Worm (Caenorhabditis elegans) whole organism, mixed stage, embryonic: Measurements from ENCODE around the gene ttbk-8.1.

Source experiments
- M03D4.4 ChIP-seq: sonication (generic microtip); optimal IDR thresholded peaks from 2 replicates; lab custom pipeline; 2017; ENCODE audit warnings: mild to moderate bottlenecking, missing genetic modification characterization, missing compliant biosample characterization
- bed-3 ChIP-seq: fragments of 200-800 bp; sonication (Bioruptor generic); optimal IDR thresholded peaks from 3 replicates; lab custom pipeline; 2018; ENCODE audit warnings: mild to moderate bottlenecking, missing genetic modification characterization, moderate library complexity, missing compliant biosample characterization
- ceh-43 ChIP-seq: fragments of 200-800 bp; sonication (Bioruptor generic); optimal IDR thresholded peaks from 2 replicates; lab custom pipeline; 2018; ENCODE audit warnings: mild to moderate bottlenecking, missing genetic modification characterization, moderate library complexity, missing compliant biosample characterization
- ceh-83 ChIP-seq: fragments of 200-800 bp; sonication (Bioruptor generic); optimal IDR thresholded peaks from 2 replicates; lab custom pipeline; 2018; ENCODE audit warnings: mild to moderate bottlenecking, missing genetic modification characterization, missing compliant biosample characterization
- ces-1 ChIP-seq: fragments of 150-350 bp; optimal IDR thresholded peaks from 2 replicates; lab custom pipeline; 2014; ENCODE audit warnings: missing biosample characterization, missing genetic modification reagents, missing genetic modification characterization
- cnd-1 ChIP-seq: fragments of 200-800 bp; sonication (Bioruptor generic); optimal IDR thresholded peaks from 2 replicates; lab custom pipeline; 2018; ENCODE audit warnings: mild to moderate bottlenecking, missing genetic modification characterization, missing compliant biosample characterization
- drap-1 ChIP-seq: fragments of 200-800 bp; sonication (Bioruptor generic); optimal IDR thresholded peaks from 3 replicates; lab custom pipeline; 2018; ENCODE audit warnings: mild to moderate bottlenecking, missing genetic modification characterization, missing compliant biosample characterization
- elt-1 ChIP-seq: sonication (generic microtip); optimal IDR thresholded peaks from 2 replicates; lab custom pipeline; 2017; ENCODE audit warnings: missing genetic modification characterization, mild to moderate bottlenecking, missing compliant biosample characterization, antibody characterized with exemption, moderate library complexity, borderline replicate concordance; ENCODE audit not compliant: insufficient read depth
- elt-3 ChIP-seq: fragments of 150-350 bp; optimal IDR thresholded peaks from 2 replicates; lab custom pipeline; 2014; ENCODE audit warnings: missing biosample characterization, missing genetic modification characterization
- flh-1 ChIP-seq: fragments of 200-800 bp; sonication (Bioruptor generic); optimal IDR thresholded peaks from 2 replicates; lab custom pipeline; 2018; ENCODE audit warnings: mild to moderate bottlenecking, missing genetic modification characterization, moderate library complexity, missing compliant biosample characterization
- ham-2 ChIP-seq: fragments of 200-800 bp; sonication (Bioruptor generic); optimal IDR thresholded peaks from 2 replicates; lab custom pipeline; 2018; ENCODE audit warnings: mild to moderate bottlenecking, missing genetic modification characterization, missing compliant biosample characterization
- hlh-1 ChIP-seq: fragments of 150-350 bp; optimal IDR thresholded peaks from 2 replicates; lab custom pipeline; 2014; ENCODE audit warnings: missing biosample characterization, missing genetic modification reagents, missing genetic modification characterization
- lin-13 ChIP-seq: fragments of 150-350 bp; optimal IDR thresholded peaks from 2 replicates; lab custom pipeline; 2014; ENCODE audit warnings: missing biosample characterization, missing genetic modification characterization
- lin-32 ChIP-seq: fragments of 200-800 bp; sonication (Bioruptor generic); optimal IDR thresholded peaks from 2 replicates; lab custom pipeline; 2018; ENCODE audit warnings: mild to moderate bottlenecking, missing genetic modification characterization, missing compliant biosample characterization
- mab-5 ChIP-seq: fragments of 150-350 bp; optimal IDR thresholded peaks from 2 replicates; lab custom pipeline; 2014; ENCODE audit warnings: missing biosample characterization, missing genetic modification characterization
- mep-1 ChIP-seq: fragments of 150-350 bp; optimal IDR thresholded peaks from 2 replicates; lab custom pipeline; 2017; ENCODE audit warnings: missing biosample characterization, missing genetic modification reagents, missing genetic modification characterization, inconsistent platforms
- mls-2 ChIP-seq: sonication (generic microtip); optimal IDR thresholded peaks from 2 replicates; lab custom pipeline; 2016; ENCODE audit warnings: mild to moderate bottlenecking, missing genetic modification characterization, moderate library complexity, missing compliant biosample characterization
- nhr-12 ChIP-seq: fragments of 150-350 bp; optimal IDR thresholded peaks from 2 replicates; lab custom pipeline; 2014; ENCODE audit warnings: missing biosample characterization, missing genetic modification characterization
- nhr-2 ChIP-seq: fragments of 150-350 bp; optimal IDR thresholded peaks from 2 replicates; lab custom pipeline; 2014; ENCODE audit warnings: missing biosample characterization, missing genetic modification characterization
- nhr-237 ChIP-seq: fragments of 150-350 bp; optimal IDR thresholded peaks from 2 replicates; lab custom pipeline; 2014; ENCODE audit warnings: missing biosample characterization, missing genetic modification characterization
- nhr-28 ChIP-seq: fragments of 150-350 bp; optimal IDR thresholded peaks from 2 replicates; lab custom pipeline; 2014; ENCODE audit warnings: missing biosample characterization, missing genetic modification characterization
- pha-4 ChIP-seq: fragments of 150-350 bp; optimal IDR thresholded peaks from 2 replicates; lab custom pipeline; 2018; ENCODE audit warnings: missing biosample characterization, missing genetic modification reagents, missing genetic modification characterization
- sem-2 ChIP-seq: fragments of 200-800 bp; sonication (Bioruptor generic); optimal IDR thresholded peaks from 2 replicates; lab custom pipeline; 2018; ENCODE audit warnings: mild to moderate bottlenecking, missing genetic modification characterization, missing compliant biosample characterization
- snpc-4 ChIP-seq: fragments of 150-350 bp; optimal IDR thresholded peaks from 2 replicates; lab custom pipeline; 2014; ENCODE audit warnings: missing biosample characterization, missing genetic modification characterization
- sptf-1 ChIP-seq: sonication (generic microtip); optimal IDR thresholded peaks from 2 replicates; lab custom pipeline; 2017; ENCODE audit warnings: mild to moderate bottlenecking, missing genetic modification characterization, moderate library complexity, missing compliant biosample characterization
- unc-120 ChIP-seq: sonication (generic microtip); optimal IDR thresholded peaks from 2 replicates; lab custom pipeline; 2017; ENCODE audit warnings: missing genetic modification characterization, missing compliant biosample characterization; ENCODE audit not compliant: poor library complexity, severe bottlenecking
- unc-39 ChIP-seq: fragments of 150-350 bp; optimal IDR thresholded peaks from 2 replicates; lab custom pipeline; 2014; ENCODE audit warnings: missing biosample characterization, missing genetic modification characterization
- ztf-11 ChIP-seq: fragments of 150-350 bp; optimal IDR thresholded peaks from 2 replicates; lab custom pipeline; 2014; ENCODE audit warnings: missing biosample characterization, missing genetic modification characterization

ttbk-8.1 gene

DNA sequence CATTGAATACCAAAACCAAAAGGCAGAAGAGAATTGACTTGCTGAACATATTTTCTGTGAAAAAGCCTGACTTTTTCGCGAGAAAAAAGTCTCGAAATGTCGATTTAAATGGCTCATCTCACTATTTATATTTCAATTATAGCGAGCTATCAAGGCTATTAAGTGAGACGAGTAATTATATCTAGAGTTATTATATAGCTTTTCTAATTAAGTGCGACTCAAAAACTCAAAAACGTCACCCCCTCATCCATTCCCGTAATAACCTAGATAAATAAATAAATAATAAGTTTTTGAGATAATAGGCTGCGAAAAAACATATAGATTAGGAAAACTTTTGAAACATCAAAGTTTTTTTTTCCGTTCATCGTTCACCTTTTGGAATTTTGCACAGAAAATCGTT lies 33.6 kb downstream of the ttbk-8.1 start, which contains the start of gene nlp-17:
nlp-17 (minus strand) TSS at position 101 of the 400 bp plus-strand sequence.
- TF ChIP-seq unc-39 (tag; lab: Kevin White, UChicago) (no peak), sem-2 (GFP tag; lab: Kevin White, UChicago) (no peak), cnd-1 (tag; lab: Kevin White, UChicago) (no peak), sptf-1 (tag; lab: Kevin White, UChicago) (no peak), snpc-4 (tag; lab: Kevin White, UChicago) (no peak), ceh-83 (no peak), nhr-28 (tag; lab: Kevin White, UChicago) (no peak), hlh-1 (tag; lab: Kevin White, UChicago) (no peak), nhr-2 (no peak), nhr-237 (tag; lab: Kevin White, UChicago) (no peak), ztf-11 (no peak), elt-1 (tag; lab: Kevin White, UChicago) (no peak), elt-3 (tag; lab: Kevin White, UChicago) (no peak), flh-1 (GFP tag; lab: Kevin White, UChicago) (no peak), bed-3 (GFP tag; lab: Kevin White, UChicago) (no peak)

DNA sequence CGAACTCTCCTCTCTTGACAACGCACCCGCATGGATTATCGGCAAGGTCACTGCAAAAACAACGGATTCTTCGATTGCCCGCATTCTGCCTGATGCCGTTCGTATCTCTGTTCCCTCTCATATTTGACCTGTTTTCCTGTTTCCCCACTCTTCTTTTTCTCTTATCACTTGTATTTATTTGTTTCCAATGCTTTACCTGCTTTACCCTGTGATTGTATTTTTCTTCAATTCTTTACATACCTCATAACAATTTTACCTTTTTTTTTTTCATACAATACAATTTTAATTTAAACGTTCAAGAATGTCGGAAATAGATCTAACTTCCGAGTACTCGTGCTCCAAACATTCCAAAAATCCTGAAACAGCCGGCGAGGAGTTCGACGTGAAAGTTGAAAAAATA lies 36.8 kb downstream of the ttbk-8.1 start, which contains the start of gene afmd-2:
afmd-2 (plus strand) TSS at position 301 of the 400 bp plus-strand sequence.
- TF ChIP-seq nhr-2: no peak
- no peak for TF ChIP-seq unc-39 (tag; lab: Kevin White, UChicago)
- no peak for TF ChIP-seq mab-5 (tag; lab: Kevin White, UChicago)

DNA sequence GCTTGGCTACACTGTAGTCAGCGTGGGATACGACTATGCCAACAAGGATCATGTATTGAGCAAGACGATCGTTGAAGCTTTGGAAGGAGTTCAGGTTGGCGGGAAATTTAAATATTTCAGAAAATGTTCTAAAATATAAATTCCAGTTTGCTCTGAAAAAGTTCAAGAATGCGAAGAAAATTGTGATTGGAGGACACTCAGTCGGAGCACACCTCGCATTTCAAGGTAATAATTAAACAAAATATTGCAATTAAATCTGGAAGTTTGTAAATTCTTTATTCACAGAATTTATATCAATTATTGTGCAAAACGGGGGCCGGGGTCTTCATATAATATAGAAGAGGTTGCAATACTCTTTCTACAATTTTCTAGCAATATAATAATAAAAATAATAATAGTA lies 37.9 kb downstream of the ttbk-8.1 start:
- no peak for TF ChIP-seq drap-1
- no peak for TF ChIP-seq elt-1 (tag; lab: Kevin White, UChicago)
- no peak for TF ChIP-seq nhr-28 (tag; lab: Kevin White, UChicago)
- no peak for TF ChIP-seq sem-2 (GFP tag; lab: Kevin White, UChicago)
- no peak for TF ChIP-seq ceh-43 (GFP tag; lab: Kevin White, UChicago)

DNA sequence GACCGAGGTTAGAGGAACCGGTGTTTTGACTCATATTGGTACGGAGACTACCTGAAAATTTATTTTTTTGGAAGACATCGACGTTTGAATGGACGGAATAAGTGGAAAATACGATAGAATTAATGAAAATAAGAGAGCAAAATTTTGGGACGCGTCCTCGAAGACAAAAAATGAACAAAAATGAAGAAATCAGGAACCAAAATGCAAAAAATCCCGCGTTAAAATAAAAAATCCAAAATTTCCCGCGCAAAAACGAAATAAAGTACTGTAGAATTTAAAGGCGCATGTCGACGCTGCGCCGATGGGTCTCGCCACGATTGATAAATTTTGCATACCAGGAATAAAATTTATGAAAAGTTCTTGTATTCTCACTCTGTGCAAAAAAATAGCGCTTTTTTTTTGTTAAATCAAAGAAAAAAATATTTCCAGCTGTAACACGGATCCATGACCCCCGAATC lies 40.0 kb downstream of the ttbk-8.1 start, which contains the start of gene puf-3:
puf-3 (minus strand) TSS at position 51 of the 458 bp plus-strand sequence.
- no peak for TF ChIP-seq unc-120 (tag; lab: Kevin White, UChicago)
- TF ChIP-seq sem-2 (GFP tag; lab: Kevin White, UChicago): no peak
- no peak for TF ChIP-seq unc-39 (tag; lab: Kevin White, UChicago)
- TF ChIP-seq flh-1 (GFP tag; lab: Kevin White, UChicago): no peak
- TF ChIP-seq elt-3 (tag; lab: Kevin White, UChicago): no peak

DNA sequence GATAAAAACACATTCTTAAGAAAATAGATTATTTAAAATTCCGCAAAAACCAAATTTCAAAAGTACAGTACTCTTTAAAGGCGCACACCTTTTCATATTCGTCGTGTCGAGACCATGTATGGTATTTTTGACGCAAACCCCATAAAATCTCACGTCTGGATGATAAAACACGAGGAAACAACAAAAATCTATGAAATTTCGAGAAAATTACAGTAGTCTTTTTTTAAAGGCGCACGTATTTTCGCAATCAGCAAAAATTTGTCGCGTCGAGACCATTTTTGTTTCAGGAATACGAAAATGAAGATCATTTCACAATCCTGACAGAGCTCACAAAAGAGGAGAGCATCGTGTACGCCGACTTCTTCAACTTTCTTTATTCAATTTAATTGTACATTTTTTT lies 40.9 kb downstream of the ttbk-8.1 start:
- TF ChIP-seq sem-2 (GFP tag; lab: Kevin White, UChicago): no peak
- TF ChIP-seq nhr-12: no peak
- TF ChIP-seq pha-4: no peak
- no peak for TF ChIP-seq drap-1
- TF ChIP-seq mls-2 (tag; lab: Kevin White, UChicago): no peak
- TF ChIP-seq flh-1 (GFP tag; lab: Kevin White, UChicago): no peak
- TF ChIP-seq nhr-2: no peak
- TF ChIP-seq mep-1 (tag; lab: Kevin White, UChicago): no peak
- no peak for TF ChIP-seq snpc-4 (tag; lab: Kevin White, UChicago)
- TF ChIP-seq elt-3 (tag; lab: Kevin White, UChicago): no peak
- no peak for TF ChIP-seq lin-13 (tag; lab: Kevin White, UChicago)

DNA sequence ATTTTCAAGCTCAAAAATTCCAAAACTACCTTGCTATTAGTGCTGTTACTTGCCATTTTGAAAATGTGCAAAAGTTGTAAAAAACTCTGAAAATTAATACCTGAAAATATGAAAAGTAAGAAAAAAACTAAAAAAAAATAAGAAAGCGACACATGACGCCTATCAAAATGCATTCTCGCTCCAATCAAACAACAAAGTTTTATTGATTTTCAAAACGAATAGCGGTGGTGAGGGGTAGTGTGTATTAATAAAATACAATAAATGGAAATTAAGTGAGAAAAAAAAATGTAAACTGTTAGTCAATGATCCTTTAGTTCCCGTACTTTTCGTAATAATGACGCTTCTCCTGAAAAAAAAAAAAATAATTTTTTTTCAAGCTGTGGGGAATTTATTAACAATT lies 49.7 kb downstream of the ttbk-8.1 start, which contains the start of gene dcap-2:
dcap-2 (minus strand) TSS at position 86 of the 400 bp plus-strand sequence.
- TF ChIP-seq nhr-2 (no peak), elt-3 (tag; lab: Kevin White, UChicago) (no peak), ces-1 (GFP tag; lab: Kevin White, UChicago) (peak; percentile 32), lin-32 (GFP tag; lab: Kevin White, UChicago) (no peak), ham-2 (no peak), flh-1 (GFP tag; lab: Kevin White, UChicago) (no peak), ceh-83 (no peak), M03D4.4 (tag; lab: Kevin White, UChicago) (no peak), unc-39 (tag; lab: Kevin White, UChicago) (no peak), nhr-12 (no peak), mab-5 (tag; lab: Kevin White, UChicago) (no peak), hlh-1 (tag; lab: Kevin White, UChicago) (peak; percentile 11)
